Worm (Caenorhabditis elegans) whole organism, midembryonic: ENCODE data around the gene flp-32.

Experiments used
- flt-1 ChIP-seq: fragments of 200-800 bp; sonication (Bioruptor generic); IDR thresholded peaks from 2 replicates; pipeline ENCODE4 v1.3.6; 2022; ENCODE audit warnings: missing genetic modification characterization, missing compliant biosample characterization
- tab-1 ChIP-seq: fragments of 200-800 bp; sonication (Bioruptor generic); IDR thresholded peaks from 2 replicates; pipeline ENCODE4 v1.3.6; 2022; ENCODE audit warnings: missing genetic modification characterization, missing compliant biosample characterization
- ztf-29 ChIP-seq: fragments of 200-800 bp; sonication (Bioruptor generic); IDR thresholded peaks from 2 replicates; pipeline ENCODE4 v1.3.6; 2022; ENCODE audit warnings: missing genetic modification reagents, missing genetic modification characterization, missing compliant biosample characterization

- TF ChIP-seq tab-1 (GFP tag; lab: Robert Waterston, UW), result no peak
- no peak for TF ChIP-seq flt-1
- no peak for TF ChIP-seq ztf-29 (GFP tag; lab: Robert Waterston, UW)
Observed at ce11 chrX:15385807-15386349, 47.7 kb upstream of the flp-32 start.
